Fruit fly (Drosophila melanogaster) whole organism, embryonic: ENCODE data around the gene vvl.

ENCODE experiments used
- ATbp ChIP-seq: fragments of 200-800 bp; sonication (Bioruptor generic); optimal IDR thresholded peaks from 2 replicates; lab custom pipeline; 2017; ENCODE audit warnings: missing biosample characterization, mild to moderate bottlenecking, missing genetic modification characterization, missing genetic modification reagents
- Antp ChIP-seq: fragments of 200-800 bp; sonication (Bioruptor generic); optimal IDR thresholded peaks from 3 replicates; lab custom pipeline; 2016; ENCODE audit warnings: missing biosample characterization, missing genetic modification characterization
- Atf-2 ChIP-seq: fragments of 200-800 bp; sonication (Bioruptor generic); optimal IDR thresholded peaks from 2 replicates; lab custom pipeline; 2016; ENCODE audit warnings: missing biosample characterization, missing genetic modification characterization
- C15 ChIP-seq: fragments of 200-800 bp; sonication (Bioruptor generic); IDR thresholded peaks from 3 replicates; pipeline ENCODE4 v1.3.6; 2022; ENCODE audit warnings: missing biosample characterization, missing genetic modification characterization
- CG10431 ChIP-seq: fragments of 200-800 bp; sonication (Bioruptor generic); optimal IDR thresholded peaks from 3 replicates; lab custom pipeline; 2018; ENCODE audit warnings: missing biosample characterization, mild to moderate bottlenecking, missing genetic modification characterization
- CG11085 ChIP-seq: fragments of 200-800 bp; sonication (Bioruptor generic); IDR thresholded peaks from 2 replicates; pipeline ENCODE4 v1.3.6; 2022; ENCODE audit warnings: missing biosample characterization, missing genetic modification characterization
- CG12104 ChIP-seq: fragments of 200-800 bp; sonication (Bioruptor generic); optimal IDR thresholded peaks from 3 replicates; lab custom pipeline; 2016; ENCODE audit warnings: missing biosample characterization, missing genetic modification characterization
- CG12219 ChIP-seq: fragments of 200-800 bp; sonication (Bioruptor generic); optimal IDR thresholded peaks from 3 replicates; lab custom pipeline; 2018; ENCODE audit warnings: missing biosample characterization, mild to moderate bottlenecking, missing genetic modification characterization
- CG12769 ChIP-seq: fragments of 200-800 bp; sonication (Bioruptor generic); optimal IDR thresholded peaks from 2 replicates; lab custom pipeline; 2019; ENCODE audit warnings: missing biosample characterization, mild to moderate bottlenecking, missing genetic modification characterization, moderate library complexity
- CG13424 ChIP-seq: fragments of 200-800 bp; sonication (Bioruptor generic); optimal IDR thresholded peaks from 2 replicates; lab custom pipeline; 2019; ENCODE audit warnings: missing biosample characterization, mild to moderate bottlenecking, missing genetic modification characterization, moderate library complexity
- CG13894 ChIP-seq: fragments of 200-800 bp; sonication (Bioruptor generic); optimal IDR thresholded peaks from 3 replicates; lab custom pipeline; 2018; ENCODE audit warnings: missing biosample characterization, mild to moderate bottlenecking, missing genetic modification characterization, moderate library complexity
- CG15696 ChIP-seq: fragments of 200-800 bp; sonication (Bioruptor generic); optimal IDR thresholded peaks from 2 replicates; lab custom pipeline; 2019; ENCODE audit warnings: missing biosample characterization, mild to moderate bottlenecking, missing genetic modification characterization, moderate library complexity
- CG17385 ChIP-seq: fragments of 200-800 bp; sonication (Bioruptor generic); optimal IDR thresholded peaks from 3 replicates; lab custom pipeline; 2018; ENCODE audit warnings: missing biosample characterization, mild to moderate bottlenecking, missing genetic modification characterization
- CG18262 ChIP-seq: fragments of 200-800 bp; optimal IDR thresholded peaks from 3 replicates; lab custom pipeline; 2019; ENCODE audit warnings: missing biosample characterization, mild to moderate bottlenecking, missing genetic modification characterization, moderate library complexity
- CG18476 ChIP-seq: fragments of 200-800 bp; sonication (Bioruptor generic); optimal IDR thresholded peaks from 2 replicates; lab custom pipeline; 2016; ENCODE audit warnings: missing biosample characterization, mild to moderate bottlenecking, missing genetic modification characterization
- CG2202 ChIP-seq: fragments of 200-800 bp; sonication (Bioruptor generic); optimal IDR thresholded peaks from 2 replicates; lab custom pipeline; 2018; ENCODE audit warnings: missing biosample characterization, mild to moderate bottlenecking, missing genetic modification characterization
- CG34422 ChIP-seq: fragments of 200-800 bp; sonication (Bioruptor generic); IDR thresholded peaks from 3 replicates; pipeline ENCODE4 v1.3.6; 2022; ENCODE audit warnings: missing biosample characterization, missing genetic modification characterization
- CG3838 ChIP-seq: fragments of 200-800 bp; sonication (Bioruptor generic); optimal IDR thresholded peaks from 3 replicates; lab custom pipeline; 2016; ENCODE audit warnings: missing biosample characterization, missing genetic modification characterization
- CG4282 ChIP-seq: fragments of 200-800 bp; sonication (Bioruptor generic); optimal IDR thresholded peaks from 2 replicates; lab custom pipeline; 2016; ENCODE audit warnings: missing biosample characterization, missing genetic modification characterization
- CG5180 ChIP-seq: fragments of 200-800 bp; sonication (Bioruptor generic); optimal IDR thresholded peaks from 3 replicates; lab custom pipeline; 2017; ENCODE audit warnings: missing biosample characterization, missing genetic modification characterization, mild to moderate bottlenecking, moderate library complexity, missing genetic modification reagents
- CG6254 ChIP-seq: fragments of 200-800 bp; sonication (Bioruptor generic); optimal IDR thresholded peaks from 3 replicates; lab custom pipeline; 2017; ENCODE audit warnings: mild to moderate bottlenecking, missing biosample characterization, missing genetic modification reagents, missing genetic modification characterization
- CG7987 ChIP-seq: fragments of 200-800 bp; sonication (Bioruptor generic); optimal IDR thresholded peaks from 2 replicates; lab custom pipeline; 2018; ENCODE audit warnings: missing biosample characterization, mild to moderate bottlenecking, missing genetic modification characterization, moderate library complexity
- CG8290 ChIP-seq, 3 experiments: fragments of 200-800 bp; sonication (Bioruptor generic); optimal IDR thresholded peaks; 2 replicates each; lab custom pipeline; 2016 to 2019; ENCODE audit warnings: missing biosample characterization in 3 of 3, missing genetic modification characterization in 3 of 3, mild to moderate bottlenecking in 2 of 3, moderate library complexity in 1 of 3
- CG9932 ChIP-seq: fragments of 200-800 bp; sonication (Bioruptor generic); IDR thresholded peaks from 2 replicates; pipeline ENCODE4 v1.3.6; 2022; ENCODE audit warnings: missing biosample characterization, missing genetic modification characterization
- Deaf1 ChIP-seq: fragments of 200-800 bp; optimal IDR thresholded peaks from 3 replicates; lab custom pipeline; 2019; ENCODE audit warnings: missing biosample characterization, mild to moderate bottlenecking, missing genetic modification characterization, moderate library complexity
- Dek ChIP-seq: fragments of 200-800 bp; sonication (Bioruptor generic); optimal IDR thresholded peaks from 3 replicates; lab custom pipeline; 2019; ENCODE audit warnings: missing biosample characterization, mild to moderate bottlenecking, missing genetic modification characterization, moderate library complexity
- Doc3 ChIP-seq: fragments of 200-800 bp; sonication (Bioruptor generic); IDR thresholded peaks from 3 replicates; pipeline ENCODE4 v1.3.6; 2022; ENCODE audit warnings: missing biosample characterization, missing genetic modification characterization; ENCODE audit not compliant: partially characterized antibody
- Gsc ChIP-seq: fragments of 200-800 bp; sonication (Bioruptor generic); IDR thresholded peaks from 2 replicates; pipeline ENCODE4 v1.3.6; 2022; ENCODE audit warnings: missing biosample characterization, missing genetic modification characterization
- Lim3 ChIP-seq: fragments of 200-800 bp; sonication (Bioruptor generic); IDR thresholded peaks from 2 replicates; pipeline ENCODE4 v1.3.6; 2022; ENCODE audit warnings: missing biosample characterization, missing genetic modification characterization
- Neu2 ChIP-seq: fragments of 200-800 bp; sonication (Bioruptor generic); optimal IDR thresholded peaks from 3 replicates; lab custom pipeline; 2016; ENCODE audit warnings: missing biosample characterization, missing genetic modification characterization, borderline replicate concordance
- Ptx1 ChIP-seq: fragments of 200-800 bp; sonication (Bioruptor generic); IDR thresholded peaks from 2 replicates; pipeline ENCODE4 v1.3.6; 2022; ENCODE audit warnings: missing biosample characterization, missing genetic modification characterization
- chm ChIP-seq: fragments of 200-800 bp; sonication (Bioruptor generic); IDR thresholded peaks from 2 replicates; pipeline ENCODE4 v1.3.6; 2022; ENCODE audit warnings: missing biosample characterization, missing genetic modification characterization
- da ChIP-seq: fragments of 200-800 bp; sonication (Bioruptor generic); optimal IDR thresholded peaks from 2 replicates; lab custom pipeline; 2016; ENCODE audit warnings: missing biosample characterization, missing genetic modification characterization
- dan ChIP-seq: fragments of 200-800 bp; sonication (Bioruptor generic); IDR thresholded peaks from 2 replicates; pipeline ENCODE4 v1.3.6; 2022; ENCODE audit warnings: missing biosample characterization, missing genetic modification characterization
- danr ChIP-seq: fragments of 200-800 bp; sonication (Bioruptor generic); IDR thresholded peaks from 2 replicates; pipeline ENCODE4 v1.3.6; 2022; ENCODE audit warnings: missing biosample characterization, missing genetic modification characterization
- gfzf ChIP-seq: fragments of 200-800 bp; sonication (Bioruptor generic); optimal IDR thresholded peaks from 2 replicates; lab custom pipeline; 2016; ENCODE audit warnings: missing biosample characterization, mild to moderate bottlenecking, missing genetic modification characterization, moderate library complexity
- grn ChIP-seq: fragments of 200-800 bp; sonication (Bioruptor generic); optimal IDR thresholded peaks from 3 replicates; lab custom pipeline; 2017; ENCODE audit warnings: missing biosample characterization, missing genetic modification characterization
- gro ChIP-seq: fragments of 200-800 bp; sonication (Bioruptor generic); optimal IDR thresholded peaks from 2 replicates; lab custom pipeline; 2016; ENCODE audit warnings: missing biosample characterization, missing genetic modification characterization
- gsb ChIP-seq: fragments of 200-800 bp; sonication (Bioruptor generic); IDR thresholded peaks from 2 replicates; pipeline ENCODE4 v1.3.6; 2022; ENCODE audit warnings: missing biosample characterization, missing genetic modification characterization
- gt ChIP-seq: fragments of 200-800 bp; sonication (Bioruptor generic); IDR thresholded peaks from 2 replicates; pipeline ENCODE4 v1.3.6; 2022; ENCODE audit warnings: missing biosample characterization, missing genetic modification characterization
- oc ChIP-seq: fragments of 200-800 bp; sonication (Bioruptor generic); optimal IDR thresholded peaks from 2 replicates; lab custom pipeline; 2018; ENCODE audit warnings: missing biosample characterization, mild to moderate bottlenecking, missing genetic modification characterization, moderate library complexity
- org-1 ChIP-seq: fragments of 200-800 bp; sonication (Bioruptor generic); optimal IDR thresholded peaks from 2 replicates; lab custom pipeline; 2017; ENCODE audit warnings: missing biosample characterization, missing genetic modification characterization
- otp ChIP-seq: fragments of 200-800 bp; sonication (Bioruptor generic); IDR thresholded peaks from 3 replicates; pipeline ENCODE4, ENCODE4 v1.3.6; 2022; ENCODE audit warnings: missing biosample characterization, missing genetic modification characterization
- pum ChIP-seq: fragments of 200-800 bp; sonication (Bioruptor generic); optimal IDR thresholded peaks from 2 replicates; lab custom pipeline; 2016; ENCODE audit warnings: missing biosample characterization, missing genetic modification characterization
- repo ChIP-seq: fragments of 200-800 bp; sonication (Bioruptor generic); optimal IDR thresholded peaks from 2 replicates; lab custom pipeline; 2016; ENCODE audit warnings: missing biosample characterization, missing genetic modification characterization
- schlank ChIP-seq: fragments of 200-800 bp; sonication (Bioruptor generic); optimal IDR thresholded peaks from 2 replicates; lab custom pipeline; 2018; ENCODE audit warnings: missing biosample characterization, mild to moderate bottlenecking, missing genetic modification characterization
- sima ChIP-seq: fragments of 200-800 bp; sonication (Bioruptor generic); optimal IDR thresholded peaks from 2 replicates; lab custom pipeline; 2016; ENCODE audit warnings: missing biosample characterization, missing genetic modification characterization
- sob ChIP-seq: fragments of 200-800 bp; sonication (Bioruptor generic); IDR thresholded peaks from 2 replicates; pipeline ENCODE4 v1.3.6; 2022; ENCODE audit warnings: missing biosample characterization, missing genetic modification characterization
- ttk ChIP-seq: fragments of 200-800 bp; sonication (Bioruptor generic); IDR thresholded peaks from 2 replicates; pipeline ENCODE4 v2.1.2; 2022; ENCODE audit warnings: missing biosample characterization, missing genetic modification characterization
- twi ChIP-seq: fragments of 200-800 bp; optimal IDR thresholded peaks from 2 replicates; lab custom pipeline; 2019; ENCODE audit warnings: missing biosample characterization, mild to moderate bottlenecking, missing genetic modification characterization, moderate library complexity
- wor ChIP-seq: fragments of 200-800 bp; sonication (Bioruptor generic); IDR thresholded peaks from 2 replicates; pipeline ENCODE4 v1.3.6; 2022; ENCODE audit warnings: missing biosample characterization, missing genetic modification characterization

vvl gene

DNA sequence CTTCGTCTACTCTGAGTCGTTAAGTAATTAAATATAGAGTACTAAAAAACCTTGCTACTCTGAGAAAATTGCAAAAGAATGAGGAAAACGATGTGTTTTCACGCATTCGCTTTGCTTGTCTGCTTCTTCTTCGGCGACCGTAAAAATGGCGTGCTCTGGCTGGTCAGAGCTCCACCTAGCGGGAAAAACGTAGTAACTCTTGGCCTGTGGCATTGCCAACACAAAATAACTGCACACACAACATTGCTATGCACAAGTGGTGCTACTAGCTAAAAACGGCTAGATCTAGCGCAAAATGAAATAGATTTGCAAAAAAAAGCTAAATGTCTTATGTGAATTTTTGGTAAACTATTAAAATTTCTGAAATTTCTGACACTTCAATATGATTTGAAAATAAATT, 42.8 kb upstream of the vvl start (continued):
- peak; percentile 58 for TF ChIP-seq CG8290 (GFP tag; optimal IDR thresholded peaks at IDR 0.05; lab: Kevin White, UChicago)
- peak in 1 of 2 experiments; percentile 83 for TF ChIP-seq CG8290 (tag; optimal IDR thresholded peaks at IDR 0.05; lab: Kevin White, UChicago)
- TF ChIP-seq schlank (tag; lab: Kevin White, UChicago): no peak
- no peak for TF ChIP-seq danr
- TF ChIP-seq CG6254 (GFP tag; lab: Kevin White, UChicago): no peak
- peak; percentile 61; the same call in 1 of the 3 replicates for TF ChIP-seq otp (GFP tag; lab: Robert Waterston, UW)
- TF ChIP-seq CG12104 (GFP tag; lab: Kevin White, UChicago): no peak
- TF ChIP-seq Neu2: peak; percentile 60
- TF ChIP-seq CG4282 (GFP tag; lab: Kevin White, UChicago): peak; percentile 45
- TF ChIP-seq CG13424 (tag; lab: Kevin White, UChicago): peak; percentile 57
- TF ChIP-seq sob (GFP tag; lab: Robert Waterston, UW): peak; percentile 76
- peak; percentile 52 for TF ChIP-seq CG15696 (tag; lab: Kevin White, UChicago)
- TF ChIP-seq CG2202: no peak
- TF ChIP-seq ATbp: no peak
- peak; percentile 9 for TF ChIP-seq gfzf (GFP tag; lab: Kevin White, UChicago)
- peak; percentile 13; the same call in 1 of the 2 replicates for TF ChIP-seq ttk (GFP tag; lab: Robert Waterston, UW)
- peak; percentile 35 for TF ChIP-seq CG18262 (tag; lab: Kevin White, UChicago)
- no peak for TF ChIP-seq CG12769
- no peak for TF ChIP-seq CG12219 (GFP tag; lab: Kevin White, UChicago)
- TF ChIP-seq gsb (GFP tag; lab: Robert Waterston, UW): peak; percentile 48
- TF ChIP-seq da: no peak
- peak; percentile 64 for TF ChIP-seq CG13894
- no peak for TF ChIP-seq Deaf1 (tag; lab: Kevin White, UChicago)
- no peak for TF ChIP-seq org-1 (GFP tag; lab: Kevin White, UChicago)
- 0 out of 2 replicates have a peak, but pooled peaks have one; percentile 56 for TF ChIP-seq chm (GFP tag; lab: Robert Waterston, UW)
- peak; percentile 84 for TF ChIP-seq CG9932 (GFP tag; lab: Robert Waterston, UW)
- peak; percentile 97 for TF ChIP-seq CG17385 (GFP tag; lab: Kevin White, UChicago)
- no peak for TF ChIP-seq C15 (GFP tag; lab: Robert Waterston, UW)
- TF ChIP-seq dan: no peak
- TF ChIP-seq CG18476 (GFP tag; lab: Kevin White, UChicago): no peak
- peak; percentile 100 for TF ChIP-seq CG10431 (GFP tag; lab: Kevin White, UChicago)
- peak; percentile 86 for TF ChIP-seq CG34422 (GFP tag; lab: Robert Waterston, UW)
- no peak for TF ChIP-seq CG5180 (GFP tag; lab: Kevin White, UChicago)
- TF ChIP-seq repo (GFP tag; lab: Kevin White, UChicago): peak; percentile 7
- TF ChIP-seq oc (tag; lab: Kevin White, UChicago): no peak
- TF ChIP-seq sima (GFP tag; lab: Kevin White, UChicago): no peak
- peak; percentile 63 for TF ChIP-seq Ptx1 (GFP tag; lab: Robert Waterston, UW)
- no peak for TF ChIP-seq CG3838 (GFP tag; lab: Kevin White, UChicago)
- TF ChIP-seq Gsc (GFP tag; lab: Robert Waterston, UW): no peak
- no peak for TF ChIP-seq grn (GFP tag; lab: Kevin White, UChicago)
- no peak for TF ChIP-seq Atf-2
- peak; percentile 66 for TF ChIP-seq CG11085
- TF ChIP-seq twi (tag; lab: Kevin White, UChicago): peak; percentile 6
- peak; percentile 35 for TF ChIP-seq pum (GFP tag; lab: Kevin White, UChicago)
- TF ChIP-seq Lim3 (GFP tag; lab: Robert Waterston, UW): no peak
- TF ChIP-seq Dek (tag; lab: Kevin White, UChicago): no peak
- TF ChIP-seq CG7987: peak; percentile 28
- peak; percentile 49 for TF ChIP-seq Antp (GFP tag; lab: Kevin White, UChicago)
- peak; percentile 21 for TF ChIP-seq gro (GFP tag; lab: Kevin White, UChicago)
- no peak for TF ChIP-seq gt (GFP tag; lab: Robert Waterston, UW)
- TF ChIP-seq wor: no peak
- no peak for TF ChIP-seq Doc3 (GFP tag; lab: Robert Waterston, UW)
